Worm (Caenorhabditis elegans): ENCODE measurements around the gene F41G3.3.

- no peak for TF ChIP-seq him-1 (tag; optimal IDR thresholded peaks at IDR 0.05)
- no peak for TF ChIP-seq dao-5 (tag; optimal IDR thresholded peaks at IDR 0.05)
Measured at ce11 chrII:6716638-6717037, 39.7 kb upstream of the F41G3.3 start, which contains the start of the genes T14B4.5 and T14B4.20.

Data from whole organism, L4/young adult.